Fruit fly (Drosophila melanogaster) whole organism: ENCODE data around the gene CG3679.

Experiments
- EcR ChIP-seq, 2 experiments: fragments of >200 bp; optimal IDR thresholded peaks; 2 replicates each; lab custom pipeline; 2017; ENCODE audit warnings: missing biosample characterization in 2 of 2, missing genetic modification characterization in 2 of 2, missing genetic modification reagents in 2 of 2
- psq ChIP-seq: fragments of >200 bp; optimal IDR thresholded peaks from 2 replicates; lab custom pipeline; 2017

- TF ChIP-seq psq (lab: Kevin White, UChicago), result no peak
- no peak for TF ChIP-seq EcR (GFP tag; optimal IDR thresholded peaks at IDR 0.05; lab: Kevin White, UChicago)
Measured at dm6 chrX:16288999-16289398, 14.7 kb upstream of the CG3679 start.
